Worm (Caenorhabditis elegans): ENCODE results near the gene F46H5.7.
A peak's percentile ranks its signal among the peaks of the same experiment; 100 is the strongest.

Gene F46H5.7

DNA sequence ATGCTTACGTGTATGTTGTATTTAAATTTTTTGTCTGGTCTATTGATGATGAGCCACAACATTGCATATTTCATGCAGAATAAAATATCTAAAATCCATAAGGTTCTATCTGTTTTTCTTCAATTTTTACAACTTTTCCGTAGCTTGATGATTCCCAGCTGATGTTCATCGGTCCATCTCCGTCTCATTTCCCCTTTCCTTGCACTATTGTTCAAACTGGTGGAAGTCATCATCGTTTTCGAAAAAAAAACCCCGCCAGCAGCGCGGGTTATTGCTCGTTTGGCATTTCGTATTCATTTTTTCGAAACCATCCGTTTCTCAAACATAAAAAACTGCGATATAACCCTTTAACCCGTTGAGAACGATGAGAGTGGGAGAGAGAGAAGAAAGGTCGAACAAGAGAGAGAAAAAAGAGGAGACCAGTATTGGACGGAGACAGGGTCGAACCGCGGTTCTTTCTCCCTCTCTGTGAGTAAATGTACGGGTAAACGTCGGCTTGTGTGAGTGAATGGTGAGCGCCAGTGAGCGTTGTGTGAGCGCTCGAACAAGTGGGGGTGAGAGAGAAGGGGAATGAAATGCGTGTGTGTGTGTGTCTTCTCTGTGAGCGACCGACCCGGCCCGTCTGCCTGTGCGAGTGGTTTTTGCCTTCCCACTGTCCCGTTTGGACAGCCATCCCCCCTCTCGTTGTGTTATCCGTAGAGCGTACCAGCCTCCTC, 22.0 kb upstream of the F46H5.7 start (continued):
- TF ChIP-seq nhr-129 (tag; optimal IDR thresholded peaks at IDR 0.05) (peak; percentile 97), mbf-1 (tag; optimal IDR thresholded peaks at IDR 0.05) (no peak), zag-1 (tag; optimal IDR thresholded peaks at IDR 0.05) (peak; percentile 92), nhr-23 (tag; optimal IDR thresholded peaks at IDR 0.05) (no peak), ceh-82 (tag; optimal IDR thresholded peaks at IDR 0.05) (no peak), peb-1 (tag; optimal IDR thresholded peaks at IDR 0.05) (peak; percentile 59)

DNA sequence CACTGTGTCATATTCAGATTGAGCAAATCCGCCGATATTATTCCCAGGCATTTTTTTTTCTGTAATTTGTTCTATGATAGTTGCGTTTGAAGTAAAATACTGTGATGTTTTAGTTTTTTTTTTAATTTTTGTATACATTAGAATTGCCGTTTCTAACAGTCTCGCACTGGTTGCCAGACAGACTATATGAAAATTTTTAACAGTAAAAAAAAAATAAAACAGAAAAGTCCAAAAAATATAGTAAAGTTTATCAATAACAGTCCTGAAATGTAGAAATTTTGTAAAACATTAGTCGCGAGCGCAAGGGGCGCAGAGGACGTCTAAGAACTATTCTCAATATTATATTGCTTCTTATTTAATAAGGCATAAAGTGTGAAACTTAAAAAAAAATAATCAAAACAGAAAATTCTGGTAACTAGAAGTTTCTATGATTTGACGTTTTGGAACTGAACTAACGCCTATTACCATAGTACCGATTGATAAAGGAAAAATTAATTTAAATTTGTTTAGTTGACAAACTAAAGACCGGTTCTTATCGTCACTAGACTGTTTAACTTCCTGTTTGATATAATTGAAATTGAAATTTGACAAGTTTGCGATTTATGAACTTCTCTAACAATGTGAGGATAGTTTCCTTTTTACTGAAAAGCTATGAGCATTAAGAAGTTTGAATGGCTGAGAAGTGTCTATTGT, 17.7 kb upstream of the F46H5.7 start, which contains the start of gene lact-1:
TSS of gene lact-1 (minus strand) at position 51 of the 693 bp plus-strand sequence.
- no peak for TF ChIP-seq ceh-16 (tag; optimal IDR thresholded peaks at IDR 0.05)
- no peak for TF ChIP-seq nhr-6 (tag; optimal IDR thresholded peaks at IDR 0.05)
- TF ChIP-seq fos-1 (tag; optimal IDR thresholded peaks at IDR 0.05) = peak; percentile 0

DNA sequence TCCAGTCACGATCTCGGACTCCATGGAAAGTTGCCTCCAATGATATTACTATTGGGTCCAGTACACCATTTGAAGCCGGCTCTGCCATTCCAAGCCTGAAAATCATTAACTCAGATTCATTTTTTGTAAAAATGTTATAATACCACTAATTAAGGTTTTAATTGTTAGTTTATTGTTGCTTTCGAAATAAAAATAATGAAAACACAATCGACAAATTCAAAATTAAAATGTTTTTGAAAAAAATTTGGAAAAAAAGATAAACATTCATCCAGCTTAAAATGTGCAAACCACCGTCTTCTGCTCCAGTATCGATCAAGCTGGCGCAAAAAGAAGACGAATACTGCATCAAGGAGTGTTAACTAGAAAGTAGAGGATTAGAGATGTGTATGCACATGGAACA, 14.1 kb upstream of the F46H5.7 start, which contains the start of gene F46H5.5:
TSS of gene F46H5.5 (minus strand) at position 101 of the 400 bp plus-strand sequence.
- no peak for TF ChIP-seq lin-39 (tag; optimal IDR thresholded peaks at IDR 0.05)
- TF ChIP-seq unc-55 (GFP tag; optimal IDR thresholded peaks at IDR 0.05) = peak; percentile 64
- no peak for TF ChIP-seq ztf-1 (GFP tag; conservative IDR thresholded peaks at IDR 0.05)

DNA sequence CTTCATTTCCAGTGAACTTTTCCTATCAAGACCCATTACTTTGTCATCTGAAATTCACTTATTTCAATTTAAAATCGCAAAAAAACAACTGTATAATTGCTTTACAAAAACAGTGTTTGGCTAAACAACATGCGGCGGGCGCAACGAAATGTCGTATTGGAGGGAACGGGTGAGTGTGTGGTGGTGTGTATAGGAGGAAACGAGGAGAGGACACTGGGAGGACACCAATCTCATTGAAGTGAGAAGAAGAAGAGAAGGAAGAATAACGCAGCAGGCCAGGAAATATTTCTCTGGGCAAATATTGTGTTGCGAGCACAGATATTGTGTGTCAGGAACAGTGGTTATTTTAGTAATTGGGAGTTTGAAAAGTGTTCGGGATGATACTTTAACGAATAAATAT, 11.8 kb upstream of the F46H5.7 start, which contains the start of gene F46H5.4:
TSS of gene F46H5.4 (minus strand) at position 53 of the 400 bp plus-strand sequence.
- TF ChIP-seq unc-55 (GFP tag; optimal IDR thresholded peaks at IDR 0.05) (peak; percentile 32), lin-13 (GFP tag; optimal IDR thresholded peaks at IDR 0.05) (no peak), nhr-129 (tag; optimal IDR thresholded peaks at IDR 0.05) (peak; percentile 47)

DNA sequence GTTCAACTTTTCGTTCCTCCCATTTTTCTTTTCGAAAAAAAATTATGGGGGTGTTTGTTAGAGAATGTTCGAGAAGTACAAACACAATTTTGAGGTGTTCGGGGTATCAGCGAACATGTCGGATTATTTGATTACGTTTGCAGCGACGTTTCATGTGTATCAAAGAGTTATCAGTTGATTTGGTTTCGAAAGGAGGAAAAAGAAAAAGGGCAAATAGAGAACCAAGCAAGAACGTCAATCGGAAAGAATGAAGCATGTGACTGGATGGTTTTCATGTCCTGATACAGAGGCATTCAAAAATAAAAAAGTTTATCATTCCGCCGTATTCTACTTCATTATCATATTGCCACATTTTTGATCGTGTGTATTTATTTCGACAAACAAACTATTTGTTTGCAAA, 2.0 kb upstream of the F46H5.7 start:
- TF ChIP-seq F13H6.1 (tag; optimal IDR thresholded peaks at IDR 0.05) (peak; percentile 60), fos-1 (tag; optimal IDR thresholded peaks at IDR 0.05) (peak; percentile 61), nhr-10 (tag; optimal IDR thresholded peaks at IDR 0.05) (no peak), sma-3 (GFP tag; optimal IDR thresholded peaks at IDR 0.05) (peak; percentile 37), crh-2 (tag; optimal IDR thresholded peaks at IDR 0.05) (peak; percentile 71), ama-1 (optimal IDR thresholded peaks at IDR 0.05) (no peak), gmeb-1 (tag; optimal IDR thresholded peaks at IDR 0.05) (peak; percentile 60), nhr-129 (tag; optimal IDR thresholded peaks at IDR 0.05) (no peak), sma-9 (GFP tag; optimal IDR thresholded peaks at IDR 0.05) (peak; percentile 66), sma-9 (tag; optimal IDR thresholded peaks at IDR 0.05) (no peak)

DNA sequence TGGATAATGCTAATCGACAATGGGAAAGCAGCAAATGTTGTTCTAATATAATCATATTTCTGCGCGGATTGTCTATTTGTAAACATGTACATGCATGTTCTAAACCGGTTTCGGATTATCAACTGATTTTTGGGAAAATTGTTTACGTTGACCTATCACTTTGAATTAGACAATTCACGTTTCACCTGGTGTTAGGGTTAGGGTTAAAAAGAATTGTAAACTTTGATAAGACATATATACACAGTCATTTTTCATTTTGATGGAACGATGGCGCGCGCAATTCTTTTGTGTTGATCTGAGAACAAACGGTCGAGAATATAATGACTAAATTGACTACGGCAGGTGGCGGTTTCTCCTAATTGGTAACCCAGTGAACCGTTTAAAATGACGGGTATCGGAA, 664 bp downstream of the F46H5.7 start:
- TF ChIP-seq nhr-25 (tag; optimal IDR thresholded peaks at IDR 0.05) (peak; percentile 55), crh-2 (tag; optimal IDR thresholded peaks at IDR 0.05) (peak; percentile 27), sma-9 (GFP tag; optimal IDR thresholded peaks at IDR 0.05) (peak; percentile 57), sma-9 (tag; optimal IDR thresholded peaks at IDR 0.05) (no peak), lin-13 (GFP tag; optimal IDR thresholded peaks at IDR 0.05) (no peak), snpc-4 (tag; optimal IDR thresholded peaks at IDR 0.05) (no peak), nhr-21 (tag; optimal IDR thresholded peaks at IDR 0.05) (peak; percentile 59), nhr-12 (tag; optimal IDR thresholded peaks at IDR 0.05) (no peak), gmeb-1 (tag; optimal IDR thresholded peaks at IDR 0.05) (peak; percentile 1), sma-3 (GFP tag; optimal IDR thresholded peaks at IDR 0.05) (peak; percentile 81)

DNA sequence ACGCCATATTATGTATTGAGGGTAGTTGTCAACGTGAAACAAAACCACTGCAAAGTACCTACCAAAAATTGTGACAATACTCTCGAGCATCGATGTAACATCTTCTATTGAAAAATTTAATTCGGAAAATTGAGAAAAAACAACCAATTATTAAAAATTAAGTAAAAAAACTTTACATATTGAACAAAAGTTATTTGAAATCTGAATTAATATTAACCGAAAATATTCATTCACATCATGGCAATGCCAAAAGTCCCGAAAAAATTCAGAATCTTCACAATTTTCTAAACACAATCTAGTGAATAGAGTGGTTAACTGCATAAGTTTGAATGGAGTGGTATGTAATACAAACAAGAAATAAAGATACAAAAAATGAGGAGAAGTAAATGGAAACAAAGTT, 4.2 kb downstream of the F46H5.7 start, which contains the start of gene F46H5.3:
TSS of gene F46H5.3 (minus strand) at position 101 of the 400 bp plus-strand sequence.
- TF ChIP-seq sem-4 (tag; optimal IDR thresholded peaks at IDR 0.05) = no peak
- no peak for TF ChIP-seq F13H6.1 (tag; optimal IDR thresholded peaks at IDR 0.05)
- no peak for TF ChIP-seq C34F6.9 (tag; optimal IDR thresholded peaks at IDR 0.05)
- no peak for TF ChIP-seq nhr-21 (tag; optimal IDR thresholded peaks at IDR 0.05)

All from whole organism, L2 larva.